Worm (Caenorhabditis elegans): ENCODE results near the gene dlat-1.

Gene dlat-1

DNA sequence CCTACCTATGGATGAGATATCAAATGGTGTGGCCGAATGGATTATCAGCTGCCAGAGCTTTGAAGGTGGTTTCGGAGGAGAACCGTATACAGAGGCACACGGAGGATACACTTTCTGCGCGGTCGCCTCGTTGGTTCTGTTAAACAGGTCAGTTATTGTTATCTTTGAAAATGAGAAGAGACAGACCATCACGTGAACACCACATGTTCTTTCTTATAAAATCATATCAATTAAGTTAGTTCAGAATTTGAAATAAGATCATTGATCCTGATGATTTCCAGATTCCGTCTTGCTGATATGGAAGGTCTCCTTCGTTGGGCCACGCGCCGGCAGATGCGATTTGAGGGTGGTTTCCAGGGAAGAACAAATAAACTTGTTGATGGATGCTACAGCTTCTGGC lies 1.6 kb upstream of the dlat-1 start:
- TF ChIP-seq nhr-76 (tag; optimal IDR thresholded peaks at IDR 0.05) (no peak), efl-1 (optimal IDR thresholded peaks at IDR 0.05) (no peak), efl-1 (GFP tag; optimal IDR thresholded peaks at IDR 0.05 in 1 of 2) (no peak), nhr-71 (tag; optimal IDR thresholded peaks at IDR 0.05) (peak; percentile 14), snpc-4 (tag; optimal IDR thresholded peaks at IDR 0.05) (no peak), nhr-90 (tag; optimal IDR thresholded peaks at IDR 0.05; ENCODE audit: poor library complexity) (no peak), snu-23 (GFP tag; optimal IDR thresholded peaks at IDR 0.05) (no peak), mdl-1 (tag; optimal IDR thresholded peaks at IDR 0.05) (no peak), elt-3 (tag; optimal IDR thresholded peaks at IDR 0.05) (peak in 1 of 6 experiments; percentile 69), fos-1 (tag; optimal IDR thresholded peaks at IDR 0.05) (no peak)

- TF ChIP-seq ets-5 (GFP tag; IDR thresholded peaks at IDR 0.05) (no peak), lin-39 (tag; optimal IDR thresholded peaks at IDR 0.05) (no peak), dpl-1 (GFP tag; optimal IDR thresholded peaks at IDR 0.05) (no peak), C16A3.4 (tag; optimal IDR thresholded peaks at IDR 0.05) (no peak), unc-62 (GFP tag; optimal IDR thresholded peaks at IDR 0.05) (no peak), sox-4 (tag; optimal IDR thresholded peaks at IDR 0.05) (no peak), aly-2 (tag; optimal IDR thresholded peaks at IDR 0.05) (no peak), mep-1 (tag; optimal IDR thresholded peaks at IDR 0.05) (no peak), lin-15B (tag; optimal IDR thresholded peaks at IDR 0.05) (no peak), swsn-7 (tag; optimal IDR thresholded peaks at IDR 0.05) (no peak), egl-27 (tag; optimal IDR thresholded peaks at IDR 0.05) (no peak), nhr-84 (tag; optimal IDR thresholded peaks at IDR 0.05) (no peak)
Measured at ce11 chrV:14446453-14446852, 637 bp downstream of the dlat-1 start.

- TF ChIP-seq efl-1 (optimal IDR thresholded peaks at IDR 0.05), result no peak
- TF ChIP-seq efl-1 (GFP tag; optimal IDR thresholded peaks at IDR 0.05 in 1 of 2), result peak in 1 of 2 experiments; percentile 36
- no peak for TF ChIP-seq rnt-1 (tag; optimal IDR thresholded peaks at IDR 0.05)
Measured at ce11 chrV:14440841-14441240, 6.2 kb downstream of the dlat-1 start, which contains the start of gene F23B12.4. Gene F23B12.4 (plus strand): TSS chrV:14441141.

- TF ChIP-seq nhr-237 (tag; optimal IDR thresholded peaks at IDR 0.05) (no peak), elt-3 (tag; optimal IDR thresholded peaks at IDR 0.05) (peak in 1 of 6 experiments; percentile 8), pag-3 (tag; optimal IDR thresholded peaks at IDR 0.05; ENCODE audit: borderline replicate concordance, insufficient read depth) (no peak), lin-35 (GFP tag; optimal IDR thresholded peaks at IDR 0.05) (no peak), C34B4.2 (tag; optimal IDR thresholded peaks at IDR 0.05) (no peak)
Measured at ce11 chrV:14439236-14439635, 7.9 kb downstream of the dlat-1 start.

- TF ChIP-seq ztf-11 (tag; optimal IDR thresholded peaks at IDR 0.05) (peak in 1 of 2 experiments; percentile 43), tbx-2 (tag; optimal IDR thresholded peaks at IDR 0.05) (peak; percentile 38), ceh-90 (tag; optimal IDR thresholded peaks at IDR 0.05) (no peak), ceh-88 (GFP tag; IDR thresholded peaks at IDR 0.05) (no peak), Y116A8C.19 (tag; optimal IDR thresholded peaks at IDR 0.05; ENCODE audit: borderline replicate concordance) (no peak)
Measured at ce11 chrV:14438099-14438739, 8.9 kb downstream of the dlat-1 start.

- TF ChIP-seq skn-1 (tag; optimal IDR thresholded peaks at IDR 0.05) (no peak), nhr-47 (tag; optimal IDR thresholded peaks at IDR 0.05) (no peak), unc-98 (GFP tag; IDR thresholded peaks at IDR 0.05) (no peak)
Measured at ce11 chrV:14437355-14437754, 9.7 kb downstream of the dlat-1 start.

All from whole organism, L1 larva.